Worm (Caenorhabditis elegans) whole organism, L3 larva: ENCODE measurements around the gene F49F1.18.
A peak's percentile ranks its signal among the peaks of the same experiment; 100 is the strongest.
"Not testable (repeated sequence)": the region's sequence is repeated elsewhere in the genome, so short reads cannot be mapped to it uniquely, and the experiment has no call there.

Experiments used
- R02D3.7 ChIP-seq: fragments of 150-350 bp; optimal IDR thresholded peaks from 2 replicates; lab custom pipeline; 2014; ENCODE audit warnings: missing biosample characterization, missing genetic modification characterization
- aly-2 ChIP-seq: fragments of 150-350 bp; optimal IDR thresholded peaks from 2 replicates; lab custom pipeline; 2014; ENCODE audit warnings: missing biosample characterization, missing genetic modification characterization
- ama-1 ChIP-seq: fragments of 150-350 bp; optimal IDR thresholded peaks from 2 replicates; lab custom pipeline; 2018
- daf-12 ChIP-seq: fragments of 150-350 bp; optimal IDR thresholded peaks from 2 replicates; lab custom pipeline; 2014; ENCODE audit warnings: missing biosample characterization, missing genetic modification reagents, missing genetic modification characterization
- egl-5 ChIP-seq: fragments of 150-350 bp; optimal IDR thresholded peaks from 2 replicates; lab custom pipeline; 2017; ENCODE audit warnings: missing biosample characterization, missing genetic modification reagents, missing genetic modification characterization, inconsistent platforms
- elt-2 ChIP-seq: sonication (generic microtip); optimal IDR thresholded peaks from 2 replicates; lab custom pipeline; 2016; ENCODE audit warnings: missing genetic modification reagents, mild to moderate bottlenecking, missing genetic modification characterization, missing compliant biosample characterization
- eor-1 ChIP-seq, 2 experiments: fragments of 150-350 bp; optimal IDR thresholded peaks; 2 replicates each; lab custom pipeline; 2014 to 2018; ENCODE audit warnings: missing biosample characterization in 2 of 2, missing genetic modification characterization in 2 of 2
- fkh-10 ChIP-seq: sonication (generic microtip); optimal IDR thresholded peaks from 2 replicates; lab custom pipeline; 2017; ENCODE audit warnings: missing biosample characterization, missing genetic modification reagents, missing genetic modification characterization
- fkh-2 ChIP-seq: fragments of 150-350 bp; optimal IDR thresholded peaks from 2 replicates; lab custom pipeline; 2014; ENCODE audit warnings: missing biosample characterization, missing genetic modification reagents, missing genetic modification characterization
- fos-1 ChIP-seq: fragments of 150-350 bp; optimal IDR thresholded peaks from 2 replicates; lab custom pipeline; 2014; ENCODE audit warnings: missing biosample characterization, missing genetic modification characterization
- hmg-11 ChIP-seq: sonication (generic microtip); optimal IDR thresholded peaks from 2 replicates; lab custom pipeline; 2016; ENCODE audit warnings: missing genetic modification characterization, missing compliant biosample characterization
- lin-39 ChIP-seq: fragments of 150-350 bp; optimal IDR thresholded peaks from 2 replicates; lab custom pipeline; 2018; ENCODE audit warnings: missing biosample characterization, missing genetic modification reagents, missing genetic modification characterization
- lsy-12 ChIP-seq: sonication (generic microtip); optimal IDR thresholded peaks from 2 replicates; lab custom pipeline; 2016; ENCODE audit warnings: mild to moderate bottlenecking, missing genetic modification characterization, missing compliant biosample characterization
- mml-1 ChIP-seq: fragments of 150-350 bp; sonication (generic microtip); optimal IDR thresholded peaks from 3 replicates; lab custom pipeline; 2014; ENCODE audit warnings: missing biosample characterization, missing genetic modification characterization
- nfya-1 ChIP-seq: sonication (generic microtip); optimal IDR thresholded peaks from 2 replicates; lab custom pipeline; 2017; ENCODE audit warnings: missing genetic modification characterization, mild to moderate bottlenecking, missing compliant biosample characterization, antibody characterized with exemption, moderate library complexity; ENCODE audit not compliant: insufficient read depth
- nhr-11 ChIP-seq: fragments of 150-350 bp; optimal IDR thresholded peaks from 2 replicates; lab custom pipeline; 2014; ENCODE audit warnings: missing biosample characterization, missing genetic modification characterization
- nhr-12 ChIP-seq: fragments of 150-350 bp; optimal IDR thresholded peaks from 2 replicates; lab custom pipeline; 2014; ENCODE audit warnings: missing biosample characterization, missing genetic modification characterization
- nhr-23 ChIP-seq: fragments of 150-350 bp; optimal IDR thresholded peaks from 2 replicates; lab custom pipeline; 2014; ENCODE audit warnings: missing biosample characterization, missing genetic modification reagents, missing genetic modification characterization
- nhr-237 ChIP-seq: fragments of 150-350 bp; optimal IDR thresholded peaks from 2 replicates; lab custom pipeline; 2014; ENCODE audit warnings: missing biosample characterization, missing genetic modification characterization
- nhr-25 ChIP-seq: sonication (generic microtip); optimal IDR thresholded peaks from 2 replicates; lab custom pipeline; 2017; ENCODE audit warnings: missing biosample characterization, missing genetic modification characterization
- nhr-28 ChIP-seq: fragments of 150-350 bp; optimal IDR thresholded peaks from 2 replicates; lab custom pipeline; 2014; ENCODE audit warnings: missing biosample characterization, missing genetic modification characterization
- nhr-43 ChIP-seq: sonication (generic microtip); optimal IDR thresholded peaks from 2 replicates; lab custom pipeline; 2016; ENCODE audit warnings: mild to moderate bottlenecking, missing genetic modification characterization, missing compliant biosample characterization; ENCODE audit not compliant: poor library complexity, severe bottlenecking
- nhr-76 ChIP-seq: fragments of 150-350 bp; sonication (generic microtip); optimal IDR thresholded peaks from 5 replicates; lab custom pipeline; 2014; ENCODE audit warnings: missing biosample characterization, missing genetic modification characterization
- nhr-77 ChIP-seq: fragments of 150-350 bp; optimal IDR thresholded peaks from 2 replicates; lab custom pipeline; 2014; ENCODE audit warnings: missing biosample characterization, missing genetic modification characterization
- pqm-1 ChIP-seq: fragments of 150-350 bp; optimal IDR thresholded peaks from 2 replicates; lab custom pipeline; 2017; ENCODE audit warnings: missing biosample characterization, missing genetic modification characterization, inconsistent platforms
- sea-2 ChIP-seq: fragments of 150-350 bp; sonication (generic microtip); optimal IDR thresholded peaks from 4 replicates; lab custom pipeline; 2014; ENCODE audit warnings: missing biosample characterization, missing genetic modification reagents, missing genetic modification characterization
- skn-1 ChIP-seq: fragments of 150-350 bp; optimal IDR thresholded peaks from 2 replicates; lab custom pipeline; 2014; ENCODE audit warnings: missing biosample characterization, missing genetic modification characterization
- snpc-4 ChIP-seq: fragments of 150-350 bp; optimal IDR thresholded peaks from 2 replicates; lab custom pipeline; 2014; ENCODE audit warnings: missing biosample characterization, missing genetic modification characterization
- unc-39 ChIP-seq: sonication (generic microtip); optimal IDR thresholded peaks from 4 replicates; lab custom pipeline; 2017; ENCODE audit warnings: missing biosample characterization, missing genetic modification characterization
- ztf-11 ChIP-seq: fragments of 150-350 bp; optimal IDR thresholded peaks from 2 replicates; lab custom pipeline; 2014; ENCODE audit warnings: missing biosample characterization, missing genetic modification characterization
- ztf-4 ChIP-seq: fragments of 150-350 bp; optimal IDR thresholded peaks from 2 replicates; lab custom pipeline; 2014; ENCODE audit warnings: missing biosample characterization, missing genetic modification characterization

The F49F1.18 gene

ce11 chrIV:4125657-4126056 lies 14.5 kb downstream of the F49F1.18 start, which contains the start of gene F49F1.7:
TSS of gene F49F1.7 (minus strand) at chrIV:4125757.
- not testable (repeated sequence) for TF ChIP-seq nfya-1; R02D3.7 (tag; lab: Kevin White, UChicago); eor-1 (tag; optimal IDR thresholded peaks at IDR 0.05; lab: Kevin White, UChicago)

DNA sequence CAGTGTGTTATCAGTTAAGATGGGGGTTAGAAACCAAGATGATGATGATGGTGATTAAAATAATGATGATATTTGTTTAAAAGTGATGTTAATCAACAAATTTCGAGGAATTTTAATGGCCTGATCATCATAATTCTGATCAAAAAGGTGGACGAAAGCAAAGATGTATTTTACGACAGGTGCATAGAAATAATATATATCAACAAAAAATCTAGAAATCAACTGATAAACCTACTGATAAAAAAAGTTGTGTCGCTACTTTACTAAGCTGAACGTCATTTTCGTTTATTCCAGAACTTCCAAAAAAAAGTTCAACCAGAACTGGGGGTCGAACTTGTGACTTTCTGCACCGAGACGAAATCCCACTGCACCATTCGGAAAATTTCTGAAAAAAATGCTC lies 17.1 kb downstream of the F49F1.18 start, which contains the start of gene mul-1:
Gene mul-1, minus strand, starts transcription at position 84 of the 400 bp plus-strand sequence.
- no peak for TF ChIP-seq sea-2 (GFP tag; lab: Kevin White, UChicago)
- peak; percentile 69 for TF ChIP-seq elt-2 (tag; lab: Kevin White, UChicago)
- TF ChIP-seq, all 47 proteins: peak for 1

- peak; percentile 77 for TF ChIP-seq elt-2 (tag; lab: Kevin White, UChicago)
- no peak for TF ChIP-seq ztf-4
- no peak for TF ChIP-seq nhr-77 (tag; lab: Kevin White, UChicago)
- TF ChIP-seq pqm-1 (tag; lab: Kevin White, UChicago), result peak; percentile 31
Measured at ce11 chrIV:4121055-4121454, 19.1 kb downstream of the F49F1.18 start.

ce11 chrIV:4120263-4120662 lies 19.9 kb downstream of the F49F1.18 start, which contains the start of gene F49F1.5:
TSS of gene F49F1.5 (minus strand) at chrIV:4120415.
- TF ChIP-seq daf-12 (no peak), elt-2 (tag; lab: Kevin White, UChicago) (peak; percentile 63)

DNA sequence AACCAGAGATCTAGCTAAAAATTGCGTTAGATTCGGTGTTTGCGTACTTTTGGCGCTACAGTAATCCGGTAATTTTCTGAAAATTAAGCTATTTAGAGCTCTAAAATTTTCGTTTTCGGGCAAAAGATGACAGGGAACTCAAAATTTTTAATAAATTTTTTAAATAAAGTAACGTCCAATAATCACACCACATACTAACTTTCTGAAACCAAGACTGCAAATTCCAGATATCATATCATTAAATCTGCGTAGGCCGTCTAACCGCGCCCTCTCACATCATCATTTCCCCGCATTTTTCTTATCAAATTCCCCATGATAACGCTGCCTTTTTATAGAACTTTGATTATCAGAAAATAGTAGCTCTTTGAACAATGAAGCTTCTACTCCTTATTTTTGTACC lies 22.7 kb downstream of the F49F1.18 start, which contains the start of gene drd-50:
Gene drd-50, plus strand, starts transcription at position 301 of the 400 bp plus-strand sequence.
- TF ChIP-seq aly-2 (tag; lab: Kevin White, UChicago) (no peak), elt-2 (tag; lab: Kevin White, UChicago) (peak; percentile 65)

ce11 chrIV:4115634-4116033 lies 24.5 kb downstream of the F49F1.18 start, which contains the start of the genes F49F1.4 and F49F1.2:
TSS of gene F49F1.4 (minus strand) at chrIV:4115734.
TSS of gene F49F1.2 (plus strand) at chrIV:4115943.
- TF ChIP-seq nhr-76 (tag; lab: Kevin White, UChicago) (no peak), nfya-1 (no peak), unc-39 (tag; lab: Kevin White, UChicago) (no peak), R02D3.7 (tag; lab: Kevin White, UChicago) (no peak), hmg-11 (tag; lab: Kevin White, UChicago) (no peak), fkh-2 (tag; lab: Kevin White, UChicago) (no peak), fkh-10 (GFP tag; lab: Kevin White, UChicago) (no peak)

ce11 chrIV:4114526-4114925 lies 25.6 kb downstream of the F49F1.18 start, which contains the start of gene F49F1.15:
TSS of gene F49F1.15 (minus strand) at chrIV:4114626.
- TF ChIP-seq daf-12, result no peak
- TF ChIP-seq mml-1, result no peak
- TF ChIP-seq lsy-12, result no peak
- no peak for TF ChIP-seq fkh-10 (GFP tag; lab: Kevin White, UChicago)
- TF ChIP-seq nhr-237 (tag; lab: Kevin White, UChicago), result no peak
- TF ChIP-seq egl-5 (tag; lab: Kevin White, UChicago), result no peak
- no peak for TF ChIP-seq ztf-4
- no peak for TF ChIP-seq nfya-1
- TF ChIP-seq, all 47 proteins: peak for 0

ce11 chrIV:4112387-4112786 lies 27.8 kb downstream of the F49F1.18 start, which contains the start of gene F49F1.14:
TSS of gene F49F1.14 (minus strand) at chrIV:4112487.
- TF ChIP-seq R02D3.7 (tag; lab: Kevin White, UChicago) (no peak), nhr-23 (tag; lab: Kevin White, UChicago) (no peak), elt-2 (tag; lab: Kevin White, UChicago) (no peak), snpc-4 (tag; lab: Kevin White, UChicago) (no peak), nhr-12 (tag; lab: Kevin White, UChicago) (no peak), nhr-28 (no peak), lin-39 (tag; lab: Kevin White, UChicago) (no peak), mml-1 (no peak), hmg-11 (tag; lab: Kevin White, UChicago) (no peak), pqm-1 (tag; lab: Kevin White, UChicago) (no peak), fos-1 (no peak), nhr-43 (tag; lab: Kevin White, UChicago) (no peak), ztf-11 (tag; lab: Kevin White, UChicago) (no peak), ama-1 (lab: Kevin White, UChicago) (no peak), nhr-25 (tag; lab: Kevin White, UChicago) (no peak), skn-1 (tag; lab: Kevin White, UChicago) (no peak), sea-2 (GFP tag; lab: Kevin White, UChicago) (no peak), nhr-11 (no peak), fkh-10 (GFP tag; lab: Kevin White, UChicago) (no peak)
- TF ChIP-seq, all 47 proteins: peak for 0
